Fruit fly (Drosophila melanogaster): ENCODE results near the gene CycJ.

CycJ gene

dm6 chr3L:3496593-3496992 is 30.4 kb downstream of the CycJ start:
- no peak for TF ChIP-seq ttk (optimal IDR thresholded peaks at IDR 0.05)
- TF ChIP-seq Sin3A (optimal IDR thresholded peaks at IDR 0.05): no peak
- TF ChIP-seq psq (optimal IDR thresholded peaks at IDR 0.05): no peak
- TF ChIP-seq h (optimal IDR thresholded peaks at IDR 0.05): no peak
- TF ChIP-seq insv (optimal IDR thresholded peaks at IDR 0.05): no peak
- TF ChIP-seq Myc (optimal IDR thresholded peaks at IDR 0.05): no peak

dm6 chr3L:3503248-3503647 is 37.0 kb downstream of the CycJ start:
- TF ChIP-seq insv (optimal IDR thresholded peaks at IDR 0.05): no peak
- TF ChIP-seq psq (optimal IDR thresholded peaks at IDR 0.05): no peak
- TF ChIP-seq h (optimal IDR thresholded peaks at IDR 0.05): no peak
- no peak for TF ChIP-seq ttk (optimal IDR thresholded peaks at IDR 0.05)
- TF ChIP-seq Myc (optimal IDR thresholded peaks at IDR 0.05): no peak
- no peak for TF ChIP-seq Sin3A (optimal IDR thresholded peaks at IDR 0.05)

- TF ChIP-seq ttk (optimal IDR thresholded peaks at IDR 0.05) (no peak), Myc (optimal IDR thresholded peaks at IDR 0.05) (no peak), insv (optimal IDR thresholded peaks at IDR 0.05) (no peak)
Measured at dm6 chr3L:3512567-3512966, 46.3 kb downstream of the CycJ start, which contains the start of gene ImpE2. ImpE2 (minus strand) TSS chr3L:3512681.

- no peak for TF ChIP-seq psq (optimal IDR thresholded peaks at IDR 0.05)
- TF ChIP-seq ttk (optimal IDR thresholded peaks at IDR 0.05): no peak
- TF ChIP-seq h (optimal IDR thresholded peaks at IDR 0.05): no peak
Measured at dm6 chr3L:3512998-3513397, 46.8 kb downstream of the CycJ start.

dm6 chr3L:3514020-3514419 is 47.8 kb downstream of the CycJ start:
- no peak for TF ChIP-seq Sin3A (optimal IDR thresholded peaks at IDR 0.05)
- no peak for TF ChIP-seq ttk (optimal IDR thresholded peaks at IDR 0.05)
- TF ChIP-seq insv (optimal IDR thresholded peaks at IDR 0.05): no peak
- no peak for TF ChIP-seq Myc (optimal IDR thresholded peaks at IDR 0.05)
- TF ChIP-seq h (optimal IDR thresholded peaks at IDR 0.05): no peak
- no peak for TF ChIP-seq psq (optimal IDR thresholded peaks at IDR 0.05)

- no peak for TF ChIP-seq Myc (optimal IDR thresholded peaks at IDR 0.05)
- no peak for TF ChIP-seq h (optimal IDR thresholded peaks at IDR 0.05)
- TF ChIP-seq ttk (optimal IDR thresholded peaks at IDR 0.05): no peak
- no peak for TF ChIP-seq insv (optimal IDR thresholded peaks at IDR 0.05)
- TF ChIP-seq Sin3A (optimal IDR thresholded peaks at IDR 0.05): no peak
- no peak for TF ChIP-seq psq (optimal IDR thresholded peaks at IDR 0.05)
Measured at dm6 chr3L:3515280-3516020, 49.2 kb downstream of the CycJ start, which contains the start of gene Eip63E. Eip63E (plus strand) TSS chr3L:3515751.

dm6 chr3L:3516485-3516884 is 50.3 kb downstream of the CycJ start:
- TF ChIP-seq Myc (optimal IDR thresholded peaks at IDR 0.05) (no peak), psq (optimal IDR thresholded peaks at IDR 0.05) (no peak), h (optimal IDR thresholded peaks at IDR 0.05) (no peak), Sin3A (optimal IDR thresholded peaks at IDR 0.05) (no peak), ttk (optimal IDR thresholded peaks at IDR 0.05) (no peak), insv (optimal IDR thresholded peaks at IDR 0.05) (no peak)
